Fruit fly (Drosophila melanogaster) whole organism, wandering third instar larva: ENCODE data around the gene CG34242.

Experiments
- CG9705 ChIP-seq: fragments of 200-800 bp; sonication (Bioruptor generic); optimal IDR thresholded peaks from 2 replicates; lab custom pipeline; 2018; ENCODE audit warnings: missing biosample characterization, mild to moderate bottlenecking, missing genetic modification characterization
- GATAd ChIP-seq: sonication (Bioruptor generic); optimal IDR thresholded peaks from 2 replicates; lab custom pipeline; 2016; ENCODE audit warnings: missing biosample characterization, missing genetic modification characterization
- Myc ChIP-seq: fragments of >200 bp; optimal IDR thresholded peaks from 2 replicates; lab custom pipeline; 2017
- ey ChIP-seq: fragments of 200-800 bp; sonication (Bioruptor generic); optimal IDR thresholded peaks from 2 replicates; lab custom pipeline; 2016; ENCODE audit warnings: missing biosample characterization, missing genetic modification characterization
- fru ChIP-seq: fragments of 200-800 bp; sonication (Bioruptor generic); optimal IDR thresholded peaks from 3 replicates; lab custom pipeline; 2016; ENCODE audit warnings: missing biosample characterization, mild to moderate bottlenecking, missing genetic modification characterization
- jim ChIP-seq: fragments of 175-275, 200-325 bp; sonication (Bioruptor generic); optimal IDR thresholded peaks from 2 replicates; lab custom pipeline; 2016; ENCODE audit warnings: missing biosample characterization, mild to moderate bottlenecking, missing genetic modification characterization
- pan ChIP-seq: fragments of >200 bp; optimal IDR thresholded peaks from 2 replicates; lab custom pipeline; 2017
- sage ChIP-seq: fragments of 200-800 bp; sonication (Bioruptor generic); optimal IDR thresholded peaks from 2 replicates; lab custom pipeline; 2016; ENCODE audit warnings: missing biosample characterization, mild to moderate bottlenecking, missing genetic modification characterization

- TF ChIP-seq sage (GFP tag; lab: Kevin White, UChicago) (no peak), jim (GFP tag; lab: Kevin White, UChicago) (no peak), pan (lab: Kevin White, UChicago) (no peak), GATAd (GFP tag; lab: Kevin White, UChicago) (no peak), fru (GFP tag; lab: Kevin White, UChicago) (no peak), CG9705 (no peak), Myc (lab: Kevin White, UChicago) (no peak), ey (GFP tag; lab: Kevin White, UChicago) (no peak)
Observed at dm6 chr3L:12534318-12534717, 522 bp downstream of the CG34242 start, which contains the start of gene Pmm2.
